Fruit fly (Drosophila melanogaster): ENCODE measurements around the gene Coa8.

The Coa8 gene

DNA sequence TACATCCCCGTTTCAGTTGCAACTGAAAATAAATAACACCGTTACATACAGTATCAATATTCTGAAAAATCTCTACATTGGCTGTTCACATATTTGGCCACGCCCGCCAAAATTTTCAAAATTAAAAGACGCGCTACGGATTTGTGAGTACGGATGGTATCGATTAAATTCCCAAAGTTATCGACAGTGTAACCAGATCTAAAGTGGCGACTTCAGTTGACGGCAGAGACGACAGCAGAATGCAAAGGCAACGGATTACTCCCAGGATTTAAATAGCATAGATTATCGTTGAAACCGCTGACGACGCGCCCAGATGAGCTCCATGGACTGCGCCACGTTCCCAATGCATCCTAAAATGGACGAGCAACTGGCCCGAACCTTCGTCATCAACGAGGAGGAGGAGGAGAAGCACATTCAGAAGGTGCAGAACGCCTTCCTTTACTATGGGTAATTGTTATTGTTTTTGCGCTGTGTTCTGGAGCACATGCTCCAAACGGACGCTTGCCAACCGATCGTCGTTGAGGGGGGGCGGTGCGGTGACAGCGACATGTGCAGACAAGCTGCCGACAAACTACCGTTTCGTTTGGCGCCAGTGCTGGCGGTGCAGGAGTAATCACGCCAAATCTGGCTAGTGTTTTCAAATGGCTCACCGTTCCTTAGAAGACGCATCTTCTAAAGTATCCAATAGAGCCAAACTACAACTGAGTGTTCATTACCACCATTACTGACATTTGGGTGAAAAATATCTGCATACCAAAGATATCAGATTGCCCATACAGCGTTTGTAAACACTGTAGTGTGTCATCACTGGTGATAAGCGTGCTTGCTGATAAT lies 47.6 kb downstream of the Coa8 start, which contains the start of gene CG11596:
CG11596 (plus strand) TSS at position 211 of the 834 bp plus-strand sequence.
- TF ChIP-seq bab1 (GFP tag; optimal IDR thresholded peaks at IDR 0.05) = peak; percentile 30
- TF ChIP-seq CG33017 (tag; optimal IDR thresholded peaks at IDR 0.05) = no peak
- TF ChIP-seq Mnt (GFP tag; optimal IDR thresholded peaks at IDR 0.05) = peak; percentile 97
- TF ChIP-seq tj (GFP tag; optimal IDR thresholded peaks at IDR 0.05) = peak; percentile 56
- peak; percentile 18 for TF ChIP-seq CG7101 (tag; optimal IDR thresholded peaks at IDR 0.05)
- peak; percentile 78 for TF ChIP-seq ovo (GFP tag; optimal IDR thresholded peaks at IDR 0.05)
- TF ChIP-seq CG12768 (GFP tag; optimal IDR thresholded peaks at IDR 0.05) = no peak
- TF ChIP-seq pad (GFP tag; optimal IDR thresholded peaks at IDR 0.05) = peak; percentile 52
- peak; percentile 34 for TF ChIP-seq CG11617 (GFP tag; optimal IDR thresholded peaks at IDR 0.05)
